Worm (Caenorhabditis elegans) whole organism, L3 larva: ENCODE measurements around the gene Y57G11C.1142.

Experiments
- R02D3.7 ChIP-seq: fragments of 150-350 bp; optimal IDR thresholded peaks from 2 replicates; lab custom pipeline; 2014; ENCODE audit warnings: missing biosample characterization, missing genetic modification characterization
- ZK546.5 ChIP-seq: sonication (generic microtip); optimal IDR thresholded peaks from 2 replicates; lab custom pipeline; 2017; ENCODE audit warnings: missing biosample characterization, missing genetic modification characterization
- aly-2 ChIP-seq: fragments of 150-350 bp; optimal IDR thresholded peaks from 2 replicates; lab custom pipeline; 2014; ENCODE audit warnings: missing biosample characterization, missing genetic modification characterization
- ama-1 ChIP-seq: fragments of 150-350 bp; optimal IDR thresholded peaks from 2 replicates; lab custom pipeline; 2018
- ceh-16 ChIP-seq: sonication (generic microtip); optimal IDR thresholded peaks from 2 replicates; lab custom pipeline; 2017; ENCODE audit warnings: missing biosample characterization, missing genetic modification characterization
- ceh-28 ChIP-seq: fragments of 150-350 bp; optimal IDR thresholded peaks from 2 replicates; lab custom pipeline; 2014; ENCODE audit warnings: missing biosample characterization, missing genetic modification reagents, missing genetic modification characterization
- ceh-82 ChIP-seq: fragments of 150-350 bp; optimal IDR thresholded peaks from 2 replicates; lab custom pipeline; 2014; ENCODE audit warnings: missing biosample characterization, missing genetic modification characterization
- ceh-9 ChIP-seq: sonication (generic microtip); optimal IDR thresholded peaks from 2 replicates; lab custom pipeline; 2018; ENCODE audit warnings: missing biosample characterization, missing genetic modification characterization
- daf-12 ChIP-seq: fragments of 150-350 bp; optimal IDR thresholded peaks from 2 replicates; lab custom pipeline; 2014; ENCODE audit warnings: missing biosample characterization, missing genetic modification reagents, missing genetic modification characterization
- elt-1 ChIP-seq: fragments of 150-350 bp; optimal IDR thresholded peaks from 2 replicates; lab custom pipeline; 2014; ENCODE audit warnings: missing biosample characterization, missing genetic modification characterization
- elt-2 ChIP-seq: sonication (generic microtip); optimal IDR thresholded peaks from 2 replicates; lab custom pipeline; 2016; ENCODE audit warnings: missing genetic modification reagents, mild to moderate bottlenecking, missing genetic modification characterization, missing compliant biosample characterization
- fkh-10 ChIP-seq: sonication (generic microtip); optimal IDR thresholded peaks from 2 replicates; lab custom pipeline; 2017; ENCODE audit warnings: missing biosample characterization, missing genetic modification reagents, missing genetic modification characterization
- fkh-2 ChIP-seq: fragments of 150-350 bp; optimal IDR thresholded peaks from 2 replicates; lab custom pipeline; 2014; ENCODE audit warnings: missing biosample characterization, missing genetic modification reagents, missing genetic modification characterization
- hmg-11 ChIP-seq: sonication (generic microtip); optimal IDR thresholded peaks from 2 replicates; lab custom pipeline; 2016; ENCODE audit warnings: missing genetic modification characterization, missing compliant biosample characterization
- jun-1 ChIP-seq: fragments of 150-350 bp; optimal IDR thresholded peaks from 2 replicates; lab custom pipeline; 2014; ENCODE audit warnings: missing biosample characterization, missing genetic modification reagents, missing genetic modification characterization
- lin-15B ChIP-seq: fragments of 150-350 bp; optimal IDR thresholded peaks from 2 replicates; lab custom pipeline; 2014; ENCODE audit warnings: missing biosample characterization, missing genetic modification characterization
- lin-39 ChIP-seq: fragments of 150-350 bp; optimal IDR thresholded peaks from 2 replicates; lab custom pipeline; 2018; ENCODE audit warnings: missing biosample characterization, missing genetic modification reagents, missing genetic modification characterization
- lsy-12 ChIP-seq: sonication (generic microtip); optimal IDR thresholded peaks from 2 replicates; lab custom pipeline; 2016; ENCODE audit warnings: mild to moderate bottlenecking, missing genetic modification characterization, missing compliant biosample characterization
- mml-1 ChIP-seq: fragments of 150-350 bp; sonication (generic microtip); optimal IDR thresholded peaks from 3 replicates; lab custom pipeline; 2014; ENCODE audit warnings: missing biosample characterization, missing genetic modification characterization
- nfya-1 ChIP-seq: sonication (generic microtip); optimal IDR thresholded peaks from 2 replicates; lab custom pipeline; 2017; ENCODE audit warnings: missing genetic modification characterization, mild to moderate bottlenecking, missing compliant biosample characterization, antibody characterized with exemption, moderate library complexity; ENCODE audit not compliant: insufficient read depth
- nhr-11 ChIP-seq: fragments of 150-350 bp; optimal IDR thresholded peaks from 2 replicates; lab custom pipeline; 2014; ENCODE audit warnings: missing biosample characterization, missing genetic modification characterization
- nhr-12 ChIP-seq: fragments of 150-350 bp; optimal IDR thresholded peaks from 2 replicates; lab custom pipeline; 2014; ENCODE audit warnings: missing biosample characterization, missing genetic modification characterization
- nhr-23 ChIP-seq: fragments of 150-350 bp; optimal IDR thresholded peaks from 2 replicates; lab custom pipeline; 2014; ENCODE audit warnings: missing biosample characterization, missing genetic modification reagents, missing genetic modification characterization
- nhr-25 ChIP-seq: sonication (generic microtip); optimal IDR thresholded peaks from 2 replicates; lab custom pipeline; 2017; ENCODE audit warnings: missing biosample characterization, missing genetic modification characterization
- nhr-28 ChIP-seq: fragments of 150-350 bp; optimal IDR thresholded peaks from 2 replicates; lab custom pipeline; 2014; ENCODE audit warnings: missing biosample characterization, missing genetic modification characterization
- nhr-43 ChIP-seq: sonication (generic microtip); optimal IDR thresholded peaks from 2 replicates; lab custom pipeline; 2016; ENCODE audit warnings: mild to moderate bottlenecking, missing genetic modification characterization, missing compliant biosample characterization; ENCODE audit not compliant: poor library complexity, severe bottlenecking
- nhr-67 ChIP-seq: fragments of 150-350 bp; optimal IDR thresholded peaks from 2 replicates; lab custom pipeline; 2014; ENCODE audit warnings: missing biosample characterization, missing genetic modification characterization
- nhr-76 ChIP-seq: fragments of 150-350 bp; sonication (generic microtip); optimal IDR thresholded peaks from 5 replicates; lab custom pipeline; 2014; ENCODE audit warnings: missing biosample characterization, missing genetic modification characterization
- pha-4 ChIP-seq: fragments of 150-350 bp; optimal IDR thresholded peaks from 2 replicates; lab custom pipeline; 2014; ENCODE audit warnings: missing biosample characterization, missing genetic modification reagents, missing genetic modification characterization
- pqm-1 ChIP-seq: fragments of 150-350 bp; optimal IDR thresholded peaks from 2 replicates; lab custom pipeline; 2017; ENCODE audit warnings: missing biosample characterization, missing genetic modification characterization, inconsistent platforms
- sea-2 ChIP-seq: fragments of 150-350 bp; sonication (generic microtip); optimal IDR thresholded peaks from 4 replicates; lab custom pipeline; 2014; ENCODE audit warnings: missing biosample characterization, missing genetic modification reagents, missing genetic modification characterization
- skn-1 ChIP-seq: fragments of 150-350 bp; optimal IDR thresholded peaks from 2 replicates; lab custom pipeline; 2014; ENCODE audit warnings: missing biosample characterization, missing genetic modification characterization
- snpc-4 ChIP-seq: fragments of 150-350 bp; optimal IDR thresholded peaks from 2 replicates; lab custom pipeline; 2014; ENCODE audit warnings: missing biosample characterization, missing genetic modification characterization
- tbx-2 ChIP-seq: sonication (generic microtip); optimal IDR thresholded peaks from 2 replicates; lab custom pipeline; 2016; ENCODE audit warnings: mild to moderate bottlenecking, missing genetic modification characterization, missing compliant biosample characterization
- unc-62 ChIP-seq: fragments of 150-350 bp; sonication (generic microtip); optimal IDR thresholded peaks from 4 replicates; lab custom pipeline; 2014; ENCODE audit warnings: missing biosample characterization, missing genetic modification reagents, missing genetic modification characterization
- ztf-11 ChIP-seq: fragments of 150-350 bp; optimal IDR thresholded peaks from 2 replicates; lab custom pipeline; 2014; ENCODE audit warnings: missing biosample characterization, missing genetic modification characterization
- ztf-4 ChIP-seq: fragments of 150-350 bp; optimal IDR thresholded peaks from 2 replicates; lab custom pipeline; 2014; ENCODE audit warnings: missing biosample characterization, missing genetic modification characterization

The Y57G11C.1142 gene

DNA sequence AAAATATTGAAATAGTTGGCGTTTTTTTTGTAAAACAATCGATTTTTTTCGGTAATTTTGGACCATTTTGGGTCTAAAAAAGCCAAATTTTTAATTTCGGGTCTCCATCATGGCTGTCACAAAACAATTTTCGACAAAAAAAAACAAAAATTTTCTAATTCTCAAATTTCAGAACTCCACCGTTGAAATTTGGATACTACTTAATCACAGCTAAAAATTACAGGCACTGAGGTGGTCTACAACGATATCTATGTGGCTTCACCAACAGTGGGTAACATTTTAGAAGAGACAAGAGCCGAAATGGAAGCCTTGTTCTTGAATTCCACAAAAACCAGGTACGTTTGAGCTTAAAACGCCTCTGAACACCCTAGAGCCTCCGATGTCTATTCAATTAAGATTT, at the start of gene Y57G11C.1142:
TSS of gene Y57G11C.1142 (plus strand) at position 301 of the 400 bp plus-strand sequence.
- TF ChIP-seq elt-2: no peak
- no peak for TF ChIP-seq sea-2 (GFP tag; lab: Kevin White, UChicago)
- no peak for TF ChIP-seq mml-1 (tag; lab: Kevin White, UChicago)
- TF ChIP-seq nhr-23 (tag; lab: Kevin White, UChicago): no peak
- TF ChIP-seq ceh-9 (tag; lab: Kevin White, UChicago): no peak
- TF ChIP-seq lin-39: no peak
- TF ChIP-seq nhr-76 (tag; lab: Kevin White, UChicago): no peak
- no peak for TF ChIP-seq ama-1 (lab: Kevin White, UChicago)
- no peak for TF ChIP-seq nhr-67
- no peak for TF ChIP-seq nhr-28 (tag; lab: Kevin White, UChicago)
- TF ChIP-seq hmg-11: no peak
- no peak for TF ChIP-seq nhr-43 (tag; lab: Kevin White, UChicago)
- TF ChIP-seq daf-12 (tag; lab: Kevin White, UChicago): no peak
- TF ChIP-seq nfya-1 (tag; lab: Kevin White, UChicago): no peak
- TF ChIP-seq elt-1 (tag; lab: Kevin White, UChicago): no peak
- TF ChIP-seq lsy-12 (tag; lab: Kevin White, UChicago): no peak
- TF ChIP-seq lin-15B (tag; lab: Kevin White, UChicago): no peak
- TF ChIP-seq ceh-82 (tag; lab: Kevin White, UChicago): no peak

DNA sequence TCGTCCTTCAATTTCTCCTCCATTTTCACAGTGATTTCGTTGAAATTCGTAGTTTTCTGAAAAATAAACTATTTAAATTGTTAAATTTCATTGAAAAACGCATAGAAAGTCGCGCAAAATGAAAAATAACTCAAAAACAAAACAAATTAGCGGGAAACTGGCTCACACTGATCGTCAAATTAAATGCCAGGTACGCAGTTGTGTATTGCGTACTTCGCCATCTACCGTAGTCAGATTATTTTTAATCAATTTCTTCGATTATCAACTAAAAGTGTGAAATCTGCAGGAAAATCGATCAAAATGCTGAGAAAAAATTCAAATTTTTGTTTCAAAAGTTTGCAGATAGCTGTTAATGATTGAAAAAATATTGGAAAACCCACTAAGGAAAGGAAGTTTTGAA, 47.5 kb upstream of the Y57G11C.1142 start, which contains the start of gene Y57G11C.499:
TSS of gene Y57G11C.499 (minus strand) at position 23 of the 400 bp plus-strand sequence.
- TF ChIP-seq aly-2 (tag; lab: Kevin White, UChicago) (no peak), elt-2 (no peak), ceh-16 (tag; lab: Kevin White, UChicago) (no peak), pqm-1 (tag; lab: Kevin White, UChicago) (no peak), ZK546.5 (tag; lab: Kevin White, UChicago) (no peak), nhr-11 (tag; lab: Kevin White, UChicago) (no peak), unc-62 (GFP tag; lab: Kevin White, UChicago) (no peak), pha-4 (tag; lab: Kevin White, UChicago) (no peak), sea-2 (GFP tag; lab: Kevin White, UChicago) (no peak), nfya-1 (tag; lab: Kevin White, UChicago) (no peak), nhr-25 (no peak), snpc-4 (tag; lab: Kevin White, UChicago) (no peak), fkh-2 (tag; lab: Kevin White, UChicago) (no peak), nhr-43 (tag; lab: Kevin White, UChicago) (no peak), fkh-10 (no peak), skn-1 (tag; lab: Kevin White, UChicago) (no peak), ceh-82 (tag; lab: Kevin White, UChicago) (no peak)

DNA sequence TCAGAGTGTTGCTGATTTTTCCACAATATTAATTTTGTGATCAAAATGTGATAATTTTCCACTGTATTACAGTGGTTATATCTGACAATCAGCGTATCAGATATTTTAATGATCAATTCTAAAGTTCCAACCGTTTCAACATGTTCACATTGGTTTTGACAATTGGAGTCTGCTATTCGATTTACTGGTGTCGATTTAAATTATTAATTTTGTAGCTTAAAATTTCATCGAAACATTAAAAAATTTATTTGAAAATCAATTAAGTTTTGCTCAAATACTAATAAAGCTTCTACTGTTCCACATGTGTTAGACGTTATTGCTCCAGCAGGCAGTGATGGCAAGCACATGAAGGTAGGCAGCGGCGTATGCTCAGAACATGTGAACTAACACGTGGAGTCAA, 44.6 kb upstream of the Y57G11C.1142 start:
- TF ChIP-seq sea-2 (GFP tag; lab: Kevin White, UChicago) (no peak), nhr-23 (tag; lab: Kevin White, UChicago) (no peak), tbx-2 (tag; lab: Kevin White, UChicago) (no peak), R02D3.7 (tag; lab: Kevin White, UChicago) (no peak), hmg-11 (no peak), ZK546.5 (tag; lab: Kevin White, UChicago) (no peak)

DNA sequence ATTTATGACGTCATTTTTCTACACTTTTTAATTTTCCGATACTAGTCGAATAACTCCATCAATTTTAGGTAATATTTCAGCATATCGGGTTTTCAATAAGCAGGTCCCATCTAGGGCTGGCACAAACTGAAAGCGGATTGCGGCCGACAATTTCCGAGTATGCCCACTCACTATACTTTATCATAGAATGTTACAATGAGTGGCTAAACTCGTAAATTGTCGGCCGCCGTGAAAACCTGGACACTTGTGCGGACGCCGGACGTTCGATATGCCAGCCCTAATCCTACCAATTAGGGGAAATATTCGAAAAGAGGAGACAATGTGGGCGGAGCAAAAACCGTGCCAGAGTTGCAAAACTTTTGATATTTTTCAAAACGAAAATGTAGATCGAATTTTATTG, 42.8 kb upstream of the Y57G11C.1142 start:
- no peak for TF ChIP-seq ztf-4
- TF ChIP-seq ztf-11 (tag; lab: Kevin White, UChicago): no peak
- no peak for TF ChIP-seq jun-1 (tag; lab: Kevin White, UChicago)
- TF ChIP-seq ceh-28: no peak
- TF ChIP-seq hmg-11: no peak
- no peak for TF ChIP-seq aly-2 (tag; lab: Kevin White, UChicago)
- no peak for TF ChIP-seq nhr-25
- TF ChIP-seq lin-39: no peak
- TF ChIP-seq nhr-12: no peak
- TF ChIP-seq fkh-2 (tag; lab: Kevin White, UChicago): no peak
- TF ChIP-seq nhr-23 (tag; lab: Kevin White, UChicago): no peak
- no peak for TF ChIP-seq R02D3.7 (tag; lab: Kevin White, UChicago)
- TF ChIP-seq nhr-76 (tag; lab: Kevin White, UChicago): no peak
